Worm (Caenorhabditis elegans) whole organism, late embryonic: ENCODE results near the gene F43E2.6.

Source experiments
- K02D7.2 ChIP-seq: sonication (generic microtip); optimal IDR thresholded peaks from 2 replicates; lab custom pipeline; 2017; ENCODE audit warnings: mild to moderate bottlenecking, missing genetic modification characterization, missing compliant biosample characterization
- ahr-1 ChIP-seq: sonication (generic microtip); optimal IDR thresholded peaks from 2 replicates; lab custom pipeline; 2016; ENCODE audit warnings: missing genetic modification characterization, missing compliant biosample characterization
- ama-1 ChIP-seq: fragments of 150-350 bp; optimal IDR thresholded peaks from 2 replicates; lab custom pipeline; 2014
- ceh-18 ChIP-seq: sonication (generic microtip); optimal IDR thresholded peaks from 2 replicates; lab custom pipeline; 2016; ENCODE audit warnings: missing genetic modification characterization, missing compliant biosample characterization
- ceh-2 ChIP-seq: sonication (generic microtip); optimal IDR thresholded peaks from 2 replicates; lab custom pipeline; 2016; ENCODE audit warnings: missing genotype, missing genetic modification characterization, missing compliant biosample characterization
- ceh-24 ChIP-seq: sonication (generic microtip); optimal IDR thresholded peaks from 2 replicates; lab custom pipeline; 2016; ENCODE audit warnings: mild to moderate bottlenecking, missing genetic modification characterization, missing compliant biosample characterization
- ceh-31 ChIP-seq: sonication (generic microtip); optimal IDR thresholded peaks from 2 replicates; lab custom pipeline; 2016; ENCODE audit warnings: missing genetic modification characterization, missing compliant biosample characterization
- ceh-45 ChIP-seq: fragments of 200-800 bp; sonication (Bioruptor generic); IDR thresholded peaks from 2 replicates; pipeline ENCODE4 v1.3.6; 2022; ENCODE audit warnings: missing genetic modification reagents, missing genetic modification characterization, missing compliant biosample characterization
- ceh-6 ChIP-seq: fragments of 200-800 bp; sonication (Bioruptor generic); optimal IDR thresholded peaks from 2 replicates; lab custom pipeline; 2018; ENCODE audit warnings: mild to moderate bottlenecking, missing genetic modification characterization, missing compliant biosample characterization
- dmd-4 ChIP-seq: sonication (generic microtip); optimal IDR thresholded peaks from 2 replicates; lab custom pipeline; 2016; ENCODE audit warnings: borderline replicate concordance, missing genetic modification characterization, missing compliant biosample characterization
- elt-2 ChIP-seq: sonication (generic microtip); optimal IDR thresholded peaks from 2 replicates; lab custom pipeline; 2016; ENCODE audit warnings: missing genetic modification reagents, missing genetic modification characterization, missing compliant biosample characterization
- elt-4 ChIP-seq: sonication (generic microtip); optimal IDR thresholded peaks from 2 replicates; lab custom pipeline; 2016; ENCODE audit warnings: missing genetic modification characterization, missing compliant biosample characterization
- eyg-1 ChIP-seq: sonication (generic microtip); optimal IDR thresholded peaks from 2 replicates; lab custom pipeline; 2016; ENCODE audit warnings: missing genotype, missing genetic modification characterization, missing compliant biosample characterization
- fkh-10 ChIP-seq: fragments of 150-350 bp; optimal IDR thresholded peaks from 2 replicates; lab custom pipeline; 2014; ENCODE audit warnings: missing biosample characterization, missing genetic modification reagents, missing genetic modification characterization
- gmeb-2 ChIP-seq: sonication (generic microtip); optimal IDR thresholded peaks from 2 replicates; lab custom pipeline; 2016; ENCODE audit warnings: missing genetic modification characterization, inconsistent platforms, missing compliant biosample characterization
- hlh-15 ChIP-seq: sonication (generic microtip); optimal IDR thresholded peaks from 2 replicates; lab custom pipeline; 2016; ENCODE audit warnings: missing genetic modification characterization, missing compliant biosample characterization
- hlh-30 ChIP-seq: sonication (generic microtip); optimal IDR thresholded peaks from 2 replicates; lab custom pipeline; 2017; ENCODE audit warnings: antibody characterized with exemption, missing genetic modification characterization, missing compliant biosample characterization; ENCODE audit not compliant: insufficient read depth
- hlh-6 ChIP-seq: sonication (generic microtip); optimal IDR thresholded peaks from 2 replicates; lab custom pipeline; 2016; ENCODE audit warnings: missing genotype, missing genetic modification characterization, missing compliant biosample characterization
- lim-6 ChIP-seq: sonication (generic microtip); optimal IDR thresholded peaks from 2 replicates; lab custom pipeline; 2016; ENCODE audit warnings: missing genetic modification characterization, missing compliant biosample characterization
- mec-3 ChIP-seq: sonication (generic microtip); optimal IDR thresholded peaks from 2 replicates; lab custom pipeline; 2016; ENCODE audit warnings: borderline replicate concordance, missing genetic modification characterization, missing compliant biosample characterization
- nhr-232 ChIP-seq: sonication (generic microtip); optimal IDR thresholded peaks from 2 replicates; lab custom pipeline; 2016; ENCODE audit warnings: missing genetic modification characterization, missing compliant biosample characterization
- odd-2 ChIP-seq: sonication (generic microtip); optimal IDR thresholded peaks from 2 replicates; lab custom pipeline; 2017; ENCODE audit warnings: antibody characterized with exemption, mild to moderate bottlenecking, missing genetic modification characterization, missing compliant biosample characterization
- pat-9 ChIP-seq: fragments of 200-800 bp; sonication (Bioruptor generic); optimal IDR thresholded peaks from 2 replicates; lab custom pipeline; 2018; ENCODE audit warnings: mild to moderate bottlenecking, missing genetic modification characterization, moderate library complexity, missing compliant biosample characterization
- pha-4 ChIP-seq: fragments of 150-350 bp; optimal IDR thresholded peaks from 2 replicates; lab custom pipeline; 2018; ENCODE audit warnings: missing biosample characterization, missing genetic modification reagents, missing genetic modification characterization
- pqm-1 ChIP-seq: sonication (generic microtip); optimal IDR thresholded peaks from 2 replicates; lab custom pipeline; 2016; ENCODE audit warnings: missing genetic modification characterization, missing compliant biosample characterization
- pros-1 ChIP-seq: fragments of 150-350 bp; optimal IDR thresholded peaks from 2 replicates; lab custom pipeline; 2014; ENCODE audit warnings: missing biosample characterization, missing genetic modification reagents, missing genetic modification characterization
- ref-2 ChIP-seq: sonication (generic microtip); optimal IDR thresholded peaks from 2 replicates; lab custom pipeline; 2016; ENCODE audit warnings: missing genetic modification characterization, missing compliant biosample characterization
- sox-2 ChIP-seq: fragments of 200-800 bp; sonication (Bioruptor generic); IDR thresholded peaks from 2 replicates; pipeline ENCODE4 v1.3.6; 2022; ENCODE audit warnings: missing genetic modification reagents, missing genetic modification characterization, missing compliant biosample characterization
- ttx-3 ChIP-seq: sonication (generic microtip); optimal IDR thresholded peaks from 2 replicates; lab custom pipeline; 2016; ENCODE audit warnings: missing genetic modification reagents, missing genetic modification characterization, missing compliant biosample characterization
- unc-3 ChIP-seq, 2 experiments: fragments of 200-800 bp in 1 of 2; sonication (Bioruptor generic) in 1 of 2; sonication (generic microtip) in 1 of 2; conservative IDR thresholded peaks in 1 of 2; optimal IDR thresholded peaks in 1 of 2; 2 replicates each; pipeline versions ENCODE4 v1.3.6 to Lab custom; 2016 to 2022; ENCODE audit warnings: missing compliant biosample characterization in 2 of 2, missing genetic modification characterization in 2 of 2, missing genetic modification reagents in 1 of 2
- unc-42 ChIP-seq: sonication (generic microtip); optimal IDR thresholded peaks from 2 replicates; lab custom pipeline; 2016; ENCODE audit warnings: missing genotype, missing genetic modification characterization, missing compliant biosample characterization
- unc-86 ChIP-seq: sonication (generic microtip); optimal IDR thresholded peaks from 2 replicates; lab custom pipeline; 2016; ENCODE audit warnings: missing genetic modification characterization, missing compliant biosample characterization
- zip-5 ChIP-seq: sonication (generic microtip); optimal IDR thresholded peaks from 2 replicates; lab custom pipeline; 2016; ENCODE audit warnings: missing genetic modification characterization, missing compliant biosample characterization

Gene F43E2.6

DNA sequence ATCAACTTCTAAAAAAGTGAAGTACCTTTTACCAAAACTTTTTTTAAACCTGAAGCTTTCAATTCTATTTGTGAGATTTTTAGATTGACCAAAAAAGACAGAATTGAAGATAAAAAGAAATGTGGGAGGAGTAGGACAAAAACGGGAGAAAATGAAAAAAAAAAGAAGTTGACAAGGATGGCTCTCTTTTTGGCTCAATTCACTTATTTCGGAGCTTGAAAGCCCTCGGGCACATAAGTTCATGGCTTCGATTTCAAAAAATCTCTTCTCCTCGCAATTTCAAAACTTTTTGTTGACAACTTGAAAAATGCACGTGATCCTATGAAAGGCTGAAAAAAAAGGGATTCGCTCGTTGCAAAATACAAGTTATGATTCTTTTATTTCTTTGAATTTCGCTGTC lies 42.5 kb downstream of the F43E2.6 start:
- no peak for TF ChIP-seq unc-86 (tag; lab: Kevin White, UChicago)
- TF ChIP-seq unc-42 (tag; lab: Kevin White, UChicago): peak; percentile 25

DNA sequence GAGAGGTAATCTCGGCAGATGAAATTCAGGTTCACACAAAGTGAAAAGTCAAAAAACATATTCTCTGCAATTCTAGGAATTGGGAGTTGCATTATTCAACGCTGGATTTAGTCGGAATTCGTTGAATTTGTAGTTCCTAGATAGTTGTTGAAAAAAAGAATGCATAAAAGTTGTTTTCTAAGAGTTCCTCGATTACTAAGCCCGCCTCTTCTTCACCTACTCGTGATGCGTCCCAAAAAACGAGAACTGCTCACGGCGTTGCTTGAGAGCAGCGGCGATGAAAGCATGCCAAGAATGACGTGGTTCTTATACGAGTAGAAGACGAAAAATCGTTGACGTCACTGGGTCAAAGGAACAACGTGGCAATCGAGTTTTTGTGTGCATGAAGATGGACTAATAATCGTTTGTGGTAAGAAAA lies 43.6 kb downstream of the F43E2.6 start:
- TF ChIP-seq hlh-6 (tag; lab: Kevin White, UChicago) (no peak), zip-5 (tag; lab: Kevin White, UChicago) (no peak), unc-3 (GFP tag; conservative IDR thresholded peaks at IDR 0.05; lab: Robert Waterston, UW) (no peak), unc-3 (tag; optimal IDR thresholded peaks at IDR 0.05; lab: Kevin White, UChicago) (no peak), ceh-24 (no peak), gmeb-2 (tag; lab: Kevin White, UChicago) (no peak), fkh-10 (GFP tag; lab: Kevin White, UChicago) (no peak), ceh-45 (GFP tag; lab: Robert Waterston, UW) (no peak), pat-9 (no peak), dmd-4 (tag; lab: Kevin White, UChicago) (no peak), nhr-232 (tag; lab: Kevin White, UChicago) (no peak), pqm-1 (tag; lab: Kevin White, UChicago) (no peak)

DNA sequence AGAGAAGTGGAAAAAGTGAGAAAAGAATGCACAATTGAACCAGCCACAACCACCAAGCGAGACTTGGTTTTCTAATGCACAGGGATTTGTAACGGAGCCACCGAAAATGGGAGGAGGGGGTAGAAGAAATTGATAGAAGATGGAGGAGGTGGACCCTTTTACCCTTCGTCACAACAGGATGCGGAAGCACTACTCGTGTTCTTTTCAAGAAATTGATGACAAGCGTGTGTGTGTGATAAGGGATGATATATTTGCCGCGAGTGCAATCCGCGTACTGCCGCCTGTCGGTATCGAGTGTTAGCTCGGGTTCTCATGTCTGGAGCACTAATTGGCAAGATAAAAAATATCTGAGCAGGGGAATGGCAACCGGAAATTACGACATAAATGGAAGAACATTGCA lies 44.7 kb downstream of the F43E2.6 start, which contains the start of gene F21D12.3:
TSS of gene F21D12.3 (minus strand) at position 101 of the 400 bp plus-strand sequence.
- TF ChIP-seq hlh-15 (tag; lab: Kevin White, UChicago) (no peak), ahr-1 (tag; lab: Kevin White, UChicago) (no peak), unc-3 (GFP tag; conservative IDR thresholded peaks at IDR 0.05; lab: Robert Waterston, UW) (no peak), unc-3 (tag; optimal IDR thresholded peaks at IDR 0.05; lab: Kevin White, UChicago) (no peak), ceh-2 (tag; lab: Kevin White, UChicago) (no peak), gmeb-2 (tag; lab: Kevin White, UChicago) (no peak), ama-1 (lab: Kevin White, UChicago) (no peak), unc-86 (tag; lab: Kevin White, UChicago) (no peak), eyg-1 (no peak)

DNA sequence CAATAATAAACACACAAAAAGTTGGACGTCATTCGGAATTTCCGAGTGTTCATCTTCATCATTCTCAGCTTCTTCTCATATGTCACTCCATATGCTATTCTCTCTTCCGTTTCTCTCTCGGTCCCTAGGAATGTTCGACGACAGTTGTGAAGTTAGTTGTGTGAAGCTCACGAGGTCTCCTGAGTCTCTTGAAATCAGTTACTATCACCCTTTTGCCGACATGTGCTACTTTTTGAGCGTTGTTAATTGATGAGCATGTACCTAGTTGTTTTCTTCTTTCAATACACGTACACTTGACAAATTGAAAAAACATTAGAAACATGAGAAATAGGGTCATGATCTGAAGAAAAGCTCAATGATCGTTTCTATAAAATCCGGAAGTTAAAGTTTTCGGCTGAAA lies 45.3 kb downstream of the F43E2.6 start:
- TF ChIP-seq sox-2 (GFP tag; lab: Robert Waterston, UW) (no peak), ceh-18 (tag; lab: Kevin White, UChicago) (peak; percentile 66)

DNA sequence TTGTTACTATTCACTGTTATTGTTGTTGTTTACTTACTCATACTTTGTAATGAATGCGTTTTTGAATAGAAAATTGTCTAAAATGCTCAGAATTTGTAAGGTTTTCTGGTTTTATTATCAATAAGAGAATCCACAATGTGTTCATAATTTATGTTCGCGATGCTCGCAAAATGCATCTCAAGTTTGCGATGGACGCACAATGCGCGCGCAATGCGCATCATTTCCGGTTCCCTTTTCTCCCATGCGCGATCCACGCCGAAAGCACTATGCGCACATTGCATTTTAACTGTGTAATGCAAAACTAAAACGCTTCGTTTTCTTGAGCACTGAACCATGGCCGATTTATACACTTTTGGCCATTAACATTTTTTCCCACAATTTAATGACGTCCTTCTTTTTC lies 49.2 kb downstream of the F43E2.6 start:
- no peak for TF ChIP-seq odd-2
- no peak for TF ChIP-seq hlh-30 (tag; lab: Kevin White, UChicago)
- TF ChIP-seq pha-4 (tag; lab: Kevin White, UChicago): no peak
- TF ChIP-seq elt-4 (tag; lab: Kevin White, UChicago): no peak
- no peak for TF ChIP-seq K02D7.2 (tag; lab: Kevin White, UChicago)
- TF ChIP-seq hlh-15 (tag; lab: Kevin White, UChicago): no peak
- no peak for TF ChIP-seq elt-2
- TF ChIP-seq sox-2 (GFP tag; lab: Robert Waterston, UW): no peak
- no peak for TF ChIP-seq mec-3 (tag; lab: Kevin White, UChicago)
- no peak for TF ChIP-seq ceh-2 (tag; lab: Kevin White, UChicago)
- no peak for TF ChIP-seq ref-2
- no peak for TF ChIP-seq unc-86 (tag; lab: Kevin White, UChicago)
- no peak for TF ChIP-seq eyg-1
- TF ChIP-seq lim-6 (tag; lab: Kevin White, UChicago): no peak
- TF ChIP-seq ceh-6: no peak
- TF ChIP-seq pros-1: no peak
- TF ChIP-seq ttx-3 (tag; lab: Kevin White, UChicago): no peak
- TF ChIP-seq ceh-31 (tag; lab: Kevin White, UChicago): no peak
